Comparison of ENCODE assay signal across 1 fruit fly cellular context in genomic region chrX:8601165-8601564, dm6.
TF ChIP-seq lines count a peak whose summit lies in the region.

No protein-coding gene starts in this region.

TF ChIP-seq in whole organism, embryonic, 481 proteins besides CTCF, POLR2A, EP300 and RAD21 (continued from another document):
- TF ChIP-seq knrl (GFP tag; IDR thresholded peaks at IDR 0.05; lab: Robert Waterston, UW; ENCODE audit: partially characterized antibody) (no peak), CG1832 (GFP tag; optimal IDR thresholded peaks at IDR 0.05; lab: Kevin White, UChicago) (no peak), so (GFP tag; IDR thresholded peaks at IDR 0.05; lab: Robert Waterston, UW) (no peak), Fer1 (GFP tag; optimal IDR thresholded peaks at IDR 0.05; lab: Kevin White, UChicago) (no peak), CG16813 (GFP tag; IDR thresholded peaks at IDR 0.05; lab: Robert Waterston, UW; ENCODE audit: partially characterized antibody) (no peak), wek (GFP tag; optimal IDR thresholded peaks at IDR 0.05; lab: Kevin White, UChicago) (no peak), CHES-1-like (GFP tag; optimal IDR thresholded peaks at IDR 0.05; lab: Kevin White, UChicago) (no peak), bab2 (GFP tag; optimal IDR thresholded peaks at IDR 0.05; lab: Kevin White, UChicago) (peak; percentile 8), CG4730 (GFP tag; IDR thresholded peaks at IDR 0.05; lab: Robert Waterston, UW) (0 out of 2 replicates have a peak, but pooled peaks have one; percentile 11), CG11247 (GFP tag; IDR thresholded peaks at IDR 0.05; lab: Robert Waterston, UW) (0 out of 2 replicates have a peak, but pooled peaks have one; percentile 28), HLHmδ (GFP tag; optimal IDR thresholded peaks at IDR 0.05; lab: Kevin White, UChicago) (no peak), Mad (GFP tag; optimal IDR thresholded peaks at IDR 0.05; lab: Kevin White, UChicago) (no peak), CG30403 (GFP tag; optimal IDR thresholded peaks at IDR 0.05; lab: Kevin White, UChicago) (peak; percentile 37), pnt (GFP tag; optimal IDR thresholded peaks at IDR 0.05; lab: Kevin White, UChicago) (peak; percentile 0), CG18764 (GFP tag; optimal IDR thresholded peaks at IDR 0.05; lab: Kevin White, UChicago) (peak; percentile 4), Doc3 (GFP tag; IDR thresholded peaks at IDR 0.05; lab: Robert Waterston, UW; ENCODE audit: partially characterized antibody) (no peak), phol (tag; optimal IDR thresholded peaks at IDR 0.05; lab: Kevin White, UChicago) (peak; percentile 44), CG17186 (GFP tag; optimal IDR thresholded peaks at IDR 0.05; lab: Kevin White, UChicago) (no peak), dimm (GFP tag; IDR thresholded peaks at IDR 0.05; lab: Robert Waterston, UW) (no peak), CG3065 (GFP tag; optimal IDR thresholded peaks at IDR 0.05; lab: Kevin White, UChicago) (no peak), dmrt99B (tag; optimal IDR thresholded peaks at IDR 0.05; lab: Kevin White, UChicago) (no peak), dmrt11E (tag; optimal IDR thresholded peaks at IDR 0.05; lab: Kevin White, UChicago) (peak; percentile 35), CG32772 (GFP tag; IDR thresholded peaks at IDR 0.05; lab: Robert Waterston, UW) (peak; percentile 30; the same call in 1 of the 2 replicates), Hey (tag; optimal IDR thresholded peaks at IDR 0.05; lab: Kevin White, UChicago) (no peak), Hsf (GFP tag; optimal IDR thresholded peaks at IDR 0.05; lab: Kevin White, UChicago) (peak; percentile 23), H2.0 (GFP tag; IDR thresholded peaks at IDR 0.05; lab: Robert Waterston, UW) (peak; percentile 49; the same call in 1 of the 2 replicates), CG15696 (tag; optimal IDR thresholded peaks at IDR 0.05; lab: Kevin White, UChicago) (peak; percentile 14), NfI (GFP tag; optimal IDR thresholded peaks at IDR 0.05; lab: Kevin White, UChicago) (no peak), CG14050 (GFP tag; IDR thresholded peaks at IDR 0.05; lab: Robert Waterston, UW) (no peak), Awh (GFP tag; IDR thresholded peaks at IDR 0.05; lab: Robert Waterston, UW) (0 out of 2 replicates have a peak, but pooled peaks have one; percentile 30), Dip2 (GFP tag; IDR thresholded peaks at IDR 0.05; lab: Robert Waterston, UW) (no peak), CG1602 (GFP tag; optimal IDR thresholded peaks at IDR 0.05; lab: Kevin White, UChicago) (peak; percentile 30), CG7271 (tag; optimal IDR thresholded peaks at IDR 0.05; lab: Kevin White, UChicago) (no peak), ro (GFP tag; IDR thresholded peaks at IDR 0.05; lab: Robert Waterston, UW) (no peak), CG4854 (GFP tag; optimal IDR thresholded peaks at IDR 0.05; lab: Kevin White, UChicago) (no peak), CG10209 (GFP tag; optimal IDR thresholded peaks at IDR 0.05; lab: Kevin White, UChicago) (peak; percentile 28), fd96Cb (tag; optimal IDR thresholded peaks at IDR 0.05; lab: Kevin White, UChicago) (peak; percentile 48), gt (GFP tag; IDR thresholded peaks at IDR 0.05; lab: Robert Waterston, UW) (no peak), ind (GFP tag; optimal IDR thresholded peaks at IDR 0.05; lab: Kevin White, UChicago) (peak; percentile 43), CG2712 (tag; optimal IDR thresholded peaks at IDR 0.05; lab: Kevin White, UChicago) (peak; percentile 44), pan (optimal IDR thresholded peaks at IDR 0.05; lab: Kevin White, UChicago) (no peak), pan (GFP tag; optimal IDR thresholded peaks at IDR 0.05 in 1 of 2, IDR thresholded peaks at IDR 0.05 in 1 of 2) (peak in 1 of 2 experiments; percentile 52), CG11696 (GFP tag; IDR thresholded peaks at IDR 0.05; lab: Robert Waterston, UW) (no peak), Usf (GFP tag; optimal IDR thresholded peaks at IDR 0.05; lab: Kevin White, UChicago) (no peak), CG10654 (GFP tag; optimal IDR thresholded peaks at IDR 0.05; lab: Kevin White, UChicago) (peak; percentile 19), Stat92E (GFP tag; optimal IDR thresholded peaks at IDR 0.05; lab: Kevin White, UChicago) (no peak), cas (GFP tag; IDR thresholded peaks at IDR 0.05; lab: Robert Waterston, UW) (no peak), CG8281 (tag; optimal IDR thresholded peaks at IDR 0.05; lab: Kevin White, UChicago) (no peak), Sox102F (GFP tag; optimal IDR thresholded peaks at IDR 0.05; lab: Kevin White, UChicago) (no peak), otp (GFP tag; IDR thresholded peaks at IDR 0.05; lab: Robert Waterston, UW) (0 out of 3 replicates have a peak, but pooled peaks have one; percentile 44), klu (GFP tag; IDR thresholded peaks at IDR 0.05; lab: Robert Waterston, UW) (no peak), Xrp1 (GFP tag; IDR thresholded peaks at IDR 0.05; lab: Robert Waterston, UW) (peak; percentile 57; the same call in 1 of the 2 replicates), CG16863 (GFP tag; optimal IDR thresholded peaks at IDR 0.05; lab: Kevin White, UChicago) (peak; percentile 17), seq (GFP tag; IDR thresholded peaks at IDR 0.05; lab: Robert Waterston, UW) (peak; percentile 27; the same call in 1 of the 2 replicates), dysf (GFP tag; IDR thresholded peaks at IDR 0.05; lab: Robert Waterston, UW) (peak; percentile 65), gcm2 (GFP tag; optimal IDR thresholded peaks at IDR 0.05; lab: Kevin White, UChicago) (no peak), CG8924 (tag; optimal IDR thresholded peaks at IDR 0.05; lab: Kevin White, UChicago) (peak; percentile 24), kay (GFP tag; optimal IDR thresholded peaks at IDR 0.05; lab: Kevin White, UChicago) (no peak), ac (GFP tag; optimal IDR thresholded peaks at IDR 0.05; lab: Kevin White, UChicago) (no peak), Atf-2 (GFP tag; optimal IDR thresholded peaks at IDR 0.05; lab: Kevin White, UChicago) (peak; percentile 6), tup (GFP tag; optimal IDR thresholded peaks at IDR 0.05; lab: Kevin White, UChicago) (no peak), fd102C (GFP tag; optimal IDR thresholded peaks at IDR 0.05; lab: Kevin White, UChicago) (no peak), CG7839 (tag; optimal IDR thresholded peaks at IDR 0.05; lab: Kevin White, UChicago) (no peak), CG7963 (GFP tag; IDR thresholded peaks at IDR 0.05; lab: Robert Waterston, UW; ENCODE audit: partially characterized antibody) (no peak), CG9437 (GFP tag; optimal IDR thresholded peaks at IDR 0.05; lab: Kevin White, UChicago) (no peak), btn (GFP tag; optimal IDR thresholded peaks at IDR 0.05; lab: Kevin White, UChicago) (no peak), ato (GFP tag; IDR thresholded peaks at IDR 0.05; lab: Robert Waterston, UW; ENCODE audit: partially characterized antibody) (no peak), lola (GFP tag; optimal IDR thresholded peaks at IDR 0.05; lab: Kevin White, UChicago) (peak in 1 of 3 experiments; percentile 23), CG1647 (GFP tag; optimal IDR thresholded peaks at IDR 0.05; lab: Kevin White, UChicago) (no peak), dpn (GFP tag; optimal IDR thresholded peaks at IDR 0.05; lab: Kevin White, UChicago) (peak in 1 of 2 experiments; percentile 47), CG6175 (GFP tag; IDR thresholded peaks at IDR 0.05; lab: Robert Waterston, UW) (no peak; the same call in 2 of the 3 replicates), CG4820 (GFP tag; optimal IDR thresholded peaks at IDR 0.05; lab: Kevin White, UChicago) (peak; percentile 8), CG32532 (GFP tag; IDR thresholded peaks at IDR 0.05; lab: Robert Waterston, UW) (peak; percentile 50; the same call in 1 of the 2 replicates), CG10321 (GFP tag; IDR thresholded peaks at IDR 0.05; lab: Robert Waterston, UW) (no peak), Hmx (GFP tag; optimal IDR thresholded peaks at IDR 0.05; lab: Kevin White, UChicago) (no peak), CG10431 (GFP tag; optimal IDR thresholded peaks at IDR 0.05; lab: Kevin White, UChicago) (no peak), CG17829 (tag; optimal IDR thresholded peaks at IDR 0.05; lab: Kevin White, UChicago) (peak; percentile 33), mam (GFP tag; optimal IDR thresholded peaks at IDR 0.05; lab: Kevin White, UChicago) (peak; percentile 10), Mrtf (GFP tag; IDR thresholded peaks at IDR 0.05; lab: Robert Waterston, UW) (peak; percentile 30; the same call in 1 of the 3 replicates), fd64A (GFP tag; optimal IDR thresholded peaks at IDR 0.05; lab: Kevin White, UChicago) (no peak), CG10979 (tag; optimal IDR thresholded peaks at IDR 0.05; lab: Kevin White, UChicago) (peak; percentile 49), gsb-n (tag; optimal IDR thresholded peaks at IDR 0.05; lab: Kevin White, UChicago) (no peak), CG3838 (GFP tag; optimal IDR thresholded peaks at IDR 0.05; lab: Kevin White, UChicago) (no peak), Mes4 (GFP tag; optimal IDR thresholded peaks at IDR 0.05; lab: Kevin White, UChicago) (no peak), CG6813 (GFP tag; optimal IDR thresholded peaks at IDR 0.05; lab: Kevin White, UChicago) (no peak), Xbp1 (GFP tag; optimal IDR thresholded peaks at IDR 0.05; lab: Kevin White, UChicago) (peak; percentile 38), ATbp (GFP tag; optimal IDR thresholded peaks at IDR 0.05; lab: Kevin White, UChicago) (no peak), sim (GFP tag; IDR thresholded peaks at IDR 0.05; lab: Robert Waterston, UW) (peak; percentile 25; the same call in 1 of the 2 replicates), bowl (GFP tag; IDR thresholded peaks at IDR 0.05; lab: Robert Waterston, UW) (no peak), CG33213 (GFP tag; optimal IDR thresholded peaks at IDR 0.05; lab: Kevin White, UChicago) (no peak), CG4707 (GFP tag; optimal IDR thresholded peaks at IDR 0.05; lab: Kevin White, UChicago) (no peak), CG12155 (GFP tag; optimal IDR thresholded peaks at IDR 0.05; lab: Kevin White, UChicago) (peak; percentile 24), jumu (GFP tag; optimal IDR thresholded peaks at IDR 0.05; lab: Kevin White, UChicago) (no peak), pum (GFP tag; optimal IDR thresholded peaks at IDR 0.05; lab: Kevin White, UChicago) (no peak), CG18599 (GFP tag; optimal IDR thresholded peaks at IDR 0.05; lab: Kevin White, UChicago) (no peak), dati (GFP tag; IDR thresholded peaks at IDR 0.05; lab: Robert Waterston, UW) (no peak), CG34422 (GFP tag; IDR thresholded peaks at IDR 0.05; lab: Robert Waterston, UW) (0 out of 3 replicates have a peak, but pooled peaks have one; percentile 34), C15 (GFP tag; IDR thresholded peaks at IDR 0.05; lab: Robert Waterston, UW) (no peak)
